Worm (Caenorhabditis elegans): ENCODE measurements around the gene tnt-4.

ce11 chrV:2004659-2005058, 11.9 kb upstream of the tnt-4 start, which contains the start of gene cysl-4:
- TF ChIP-seq aly-1 (tag; optimal IDR thresholded peaks at IDR 0.05) (no peak), ets-7 (tag; optimal IDR thresholded peaks at IDR 0.05) (no peak), ama-1 (optimal IDR thresholded peaks at IDR 0.05) (no peak), scrt-1 (GFP tag; IDR thresholded peaks at IDR 0.05) (no peak), tra-4 (tag; optimal IDR thresholded peaks at IDR 0.05) (no peak), ceh-36 (tag; optimal IDR thresholded peaks at IDR 0.05) (no peak), hmbx-1 (tag; optimal IDR thresholded peaks at IDR 0.05) (no peak), F13C5.2 (tag; optimal IDR thresholded peaks at IDR 0.05) (no peak)
